Worm (Caenorhabditis elegans) whole organism, young adult: Measurements from ENCODE around the gene C24H10.2.

Experiments used
- B0261.1 ChIP-seq: sonication (generic microtip); optimal IDR thresholded peaks from 2 replicates; lab custom pipeline; 2016; ENCODE audit warnings: mild to moderate bottlenecking, missing genetic modification characterization, moderate library complexity, missing compliant biosample characterization
- F10E7.11 ChIP-seq: sonication (generic microtip); optimal IDR thresholded peaks from 2 replicates; lab custom pipeline; 2017; ENCODE audit warnings: mild to moderate bottlenecking, missing genetic modification characterization, moderate library complexity, missing compliant biosample characterization
- F22D6.2 ChIP-seq: sonication (generic microtip); optimal IDR thresholded peaks from 2 replicates; lab custom pipeline; 2016; ENCODE audit warnings: mild to moderate bottlenecking, missing genetic modification characterization, missing compliant biosample characterization
- F37B4.10 ChIP-seq: fragments of 200-800 bp; sonication (Bioruptor generic); IDR thresholded peaks from 2 replicates; pipeline ENCODE4 v1.3.6; 2022; ENCODE audit warnings: missing genetic modification characterization, missing compliant biosample characterization
- F39B2.1 ChIP-seq: fragments of 200-800 bp; sonication (Bioruptor generic); IDR thresholded peaks from 2 replicates; pipeline ENCODE4 v1.3.6; 2022; ENCODE audit warnings: missing genetic modification reagents, missing genetic modification characterization, missing compliant biosample characterization
- F55B11.4 ChIP-seq: sonication (generic microtip); optimal IDR thresholded peaks from 2 replicates; lab custom pipeline; 2016; ENCODE audit warnings: missing compliant biosample characterization, missing genetic modification characterization, borderline replicate concordance; ENCODE audit not compliant: insufficient read depth
- K11D2.4 ChIP-seq: fragments of 200-800 bp; sonication (Bioruptor generic); IDR thresholded peaks from 2 replicates; pipeline ENCODE4 v1.3.6; 2022; ENCODE audit warnings: missing genetic modification reagents, missing genetic modification characterization, missing compliant biosample characterization
- Y53F4B.3 ChIP-seq: fragments of 200-800 bp; sonication (Bioruptor generic); IDR thresholded peaks from 2 replicates; pipeline ENCODE4 v1.3.6; 2022; ENCODE audit warnings: missing genetic modification reagents, missing genetic modification characterization, missing compliant biosample characterization
- Y56A3A.18 ChIP-seq: fragments of 200-800 bp; sonication (Bioruptor generic); IDR thresholded peaks from 2 replicates; pipeline ENCODE4 v1.3.6; 2022; ENCODE audit warnings: missing genetic modification reagents, missing genetic modification characterization, missing compliant biosample characterization
- Y95B8A.8 ChIP-seq: fragments of 200-800 bp; sonication (Bioruptor generic); IDR thresholded peaks from 2 replicates; pipeline ENCODE4 v1.3.6; 2022; ENCODE audit warnings: missing genetic modification reagents, missing genetic modification characterization, missing compliant biosample characterization
- ZK185.1 ChIP-seq: sonication (generic microtip); optimal IDR thresholded peaks from 2 replicates; lab custom pipeline; 2016; ENCODE audit warnings: mild to moderate bottlenecking, missing genetic modification characterization, missing compliant biosample characterization; ENCODE audit not compliant: poor library complexity, severe bottlenecking
- aptf-2 ChIP-seq: fragments of 200-800 bp; sonication (Bioruptor generic); conservative IDR thresholded peaks from 2 replicates; pipeline ENCODE4 v1.3.6; 2022; ENCODE audit warnings: missing genetic modification reagents, missing genetic modification characterization, missing compliant biosample characterization
- aptf-3 ChIP-seq: fragments of 200-800 bp; sonication (Bioruptor generic); IDR thresholded peaks from 2 replicates; pipeline ENCODE4 v1.3.6; 2022; ENCODE audit warnings: missing genetic modification characterization, missing compliant biosample characterization
- atf-7 ChIP-seq: sonication (generic microtip); optimal IDR thresholded peaks from 2 replicates; lab custom pipeline; 2017; ENCODE audit warnings: mild to moderate bottlenecking, missing genetic modification characterization, missing compliant biosample characterization
- attf-3 ChIP-seq: fragments of 200-800 bp; sonication (Bioruptor generic); conservative IDR thresholded peaks from 2 replicates; pipeline ENCODE4 v1.3.6; 2022; ENCODE audit warnings: missing genetic modification reagents, missing genetic modification characterization, missing compliant biosample characterization
- bed-1 ChIP-seq: fragments of 200-800 bp; sonication (Bioruptor generic); IDR thresholded peaks from 2 replicates; pipeline ENCODE4 v1.3.6; 2022; ENCODE audit warnings: missing genetic modification reagents, missing genetic modification characterization, missing compliant biosample characterization
- bed-2 ChIP-seq: fragments of 200-800 bp; sonication (Bioruptor generic); IDR thresholded peaks from 2 replicates; pipeline ENCODE4 v1.3.6; 2022; ENCODE audit warnings: missing genetic modification reagents, missing genetic modification characterization, missing compliant biosample characterization
- cebp-2 ChIP-seq: fragments of 200-800 bp; sonication (Bioruptor generic); IDR thresholded peaks from 2 replicates; pipeline ENCODE4 v1.3.6; 2022; ENCODE audit warnings: missing genetic modification characterization, missing compliant biosample characterization
- ceh-100 ChIP-seq: fragments of 200-800 bp; sonication (Bioruptor generic); IDR thresholded peaks from 2 replicates; pipeline ENCODE4 v1.3.6; 2022; ENCODE audit warnings: missing genetic modification reagents, missing genetic modification characterization, missing compliant biosample characterization
- ceh-79 ChIP-seq: sonication (generic microtip); optimal IDR thresholded peaks from 2 replicates; lab custom pipeline; 2017; ENCODE audit warnings: mild to moderate bottlenecking, missing genetic modification characterization, missing compliant biosample characterization
- ceh-91 ChIP-seq: fragments of 200-800 bp; sonication (Bioruptor generic); IDR thresholded peaks from 2 replicates; pipeline ENCODE4 v1.3.6; 2022; ENCODE audit warnings: missing genetic modification reagents, missing genetic modification characterization, missing compliant biosample characterization
- die-1 ChIP-seq: sonication (generic microtip); optimal IDR thresholded peaks from 2 replicates; lab custom pipeline; 2016; ENCODE audit warnings: missing genotype, mild to moderate bottlenecking, missing genetic modification characterization, missing compliant biosample characterization
- efl-1 ChIP-seq: fragments of 150-350 bp; optimal IDR thresholded peaks from 2 replicates; lab custom pipeline; 2014; ENCODE audit warnings: missing biosample characterization, missing genetic modification reagents, missing genetic modification characterization
- fkh-3 ChIP-seq: sonication (generic microtip); optimal IDR thresholded peaks from 2 replicates; lab custom pipeline; 2016; ENCODE audit warnings: mild to moderate bottlenecking, missing genetic modification characterization, missing compliant biosample characterization
- gei-17 ChIP-seq: fragments of 200-800 bp; sonication (Bioruptor generic); optimal IDR thresholded peaks from 2 replicates; lab custom pipeline; 2018; ENCODE audit warnings: mild to moderate bottlenecking, missing genetic modification characterization, missing compliant biosample characterization
- lag-1 ChIP-seq: fragments of 200-800 bp; sonication (Bioruptor generic); IDR thresholded peaks from 2 replicates; pipeline ENCODE4 v1.3.6; 2022; ENCODE audit warnings: missing genetic modification reagents, missing genetic modification characterization, missing compliant biosample characterization
- let-526 ChIP-seq: fragments of 200-800 bp; sonication (Bioruptor generic); IDR thresholded peaks from 2 replicates; pipeline ENCODE4 v1.3.6; 2022; ENCODE audit warnings: missing genetic modification reagents, missing genetic modification characterization, missing compliant biosample characterization
- let-607 ChIP-seq, 2 experiments: fragments of 200-800 bp in 1 of 2; sonication (Bioruptor generic) in 1 of 2; sonication (generic microtip) in 1 of 2; optimal IDR thresholded peaks; 2 replicates each; lab custom pipeline; 2016 to 2018; ENCODE audit warnings: mild to moderate bottlenecking in 2 of 2, missing compliant biosample characterization in 2 of 2, missing genetic modification characterization in 2 of 2, moderate library complexity in 2 of 2, missing genotype in 1 of 2
- lin-54 ChIP-seq: fragments of 200-800 bp; sonication (Bioruptor generic); optimal IDR thresholded peaks from 2 replicates; lab custom pipeline; 2018; ENCODE audit warnings: mild to moderate bottlenecking, missing genetic modification characterization, missing compliant biosample characterization
- lir-1 ChIP-seq: fragments of 200-800 bp; sonication (Bioruptor generic); conservative IDR thresholded peaks from 2 replicates; pipeline ENCODE4 v1.3.6; 2022; ENCODE audit warnings: missing genetic modification reagents, missing genetic modification characterization, missing compliant biosample characterization
- mcd-1 ChIP-seq: fragments of 200-800 bp; sonication (Bioruptor generic); IDR thresholded peaks from 2 replicates; pipeline ENCODE4 v1.3.6; 2022; ENCODE audit warnings: missing genetic modification reagents, missing genetic modification characterization, missing compliant biosample characterization
- nhr-27 ChIP-seq: fragments of 200-800 bp; sonication (Bioruptor generic); optimal IDR thresholded peaks from 2 replicates; lab custom pipeline; 2018; ENCODE audit warnings: mild to moderate bottlenecking, missing genetic modification characterization, moderate library complexity, missing compliant biosample characterization
- nhr-90 ChIP-seq: sonication (generic microtip); optimal IDR thresholded peaks from 2 replicates; lab custom pipeline; 2016; ENCODE audit warnings: missing genotype, mild to moderate bottlenecking, missing genetic modification characterization, missing compliant biosample characterization
- pha-4 ChIP-seq: fragments of 150-350 bp; sonication (generic microtip); optimal IDR thresholded peaks from 2 replicates; lab custom pipeline; 2014; ENCODE audit warnings: missing biosample characterization, missing genetic modification reagents, missing genetic modification characterization
- rec-8 ChIP-seq, 2 experiments: sonication (generic microtip); optimal IDR thresholded peaks; 2 replicates each; lab custom pipeline; 2016; ENCODE audit warnings: mild to moderate bottlenecking in 2 of 2, missing genetic modification characterization in 2 of 2, missing genetic modification reagents in 2 of 2, missing genotype in 2 of 2, missing biosample characterization in 1 of 2, missing compliant biosample characterization in 1 of 2, moderate library complexity in 1 of 2
- repo-1 ChIP-seq: sonication (generic microtip); optimal IDR thresholded peaks from 2 replicates; lab custom pipeline; 2017; ENCODE audit warnings: mild to moderate bottlenecking, missing genetic modification characterization, missing compliant biosample characterization
- snpc-3.4 ChIP-seq: sonication (generic microtip); optimal IDR thresholded peaks from 2 replicates; lab custom pipeline; 2017; ENCODE audit warnings: missing genetic modification characterization, mild to moderate bottlenecking, missing compliant biosample characterization, antibody characterized with exemption, moderate library complexity, missing genotype, missing genetic modification reagents
- snpc-4 ChIP-seq, 5 experiments: fragments of 150-350 bp in 1 of 5; sonication (generic microtip) in 4 of 5; optimal IDR thresholded peaks; 2 replicates each; lab custom pipeline; 2014 to 2018; ENCODE audit warnings: missing genetic modification characterization in 5 of 5, missing biosample characterization in 3 of 5, antibody characterized with exemption in 2 of 5, mild to moderate bottlenecking in 2 of 5, missing compliant biosample characterization in 2 of 5, missing genotype in 2 of 5, moderate library complexity in 2 of 5, missing genetic modification reagents in 1 of 5
- tbp1 ChIP-seq: fragments of 200-800 bp; sonication (Bioruptor generic); optimal IDR thresholded peaks from 2 replicates; lab custom pipeline; 2018; ENCODE audit warnings: mild to moderate bottlenecking, missing genetic modification characterization, missing compliant biosample characterization
- unc-62 ChIP-seq: fragments of 150-350 bp; optimal IDR thresholded peaks from 2 replicates; lab custom pipeline; 2014; ENCODE audit warnings: missing biosample characterization, missing genetic modification reagents, missing genetic modification characterization
- zfh-2 ChIP-seq: fragments of 200-800 bp; sonication (Bioruptor generic); conservative IDR thresholded peaks from 2 replicates; pipeline ENCODE4 v1.3.6; 2022; ENCODE audit warnings: missing genetic modification reagents, missing genetic modification characterization, missing compliant biosample characterization
- zim-3 ChIP-seq: sonication (generic microtip); optimal IDR thresholded peaks from 2 replicates; lab custom pipeline; 2017; ENCODE audit warnings: mild to moderate bottlenecking, missing genetic modification characterization, moderate library complexity, missing compliant biosample characterization
- ztf-26 ChIP-seq: sonication (generic microtip); optimal IDR thresholded peaks from 2 replicates; lab custom pipeline; 2017; ENCODE audit warnings: missing genetic modification characterization, missing compliant biosample characterization
- ztf-28 ChIP-seq: fragments of 200-800 bp; sonication (Bioruptor generic); IDR thresholded peaks from 2 replicates; pipeline ENCODE4 v1.3.6; 2022; ENCODE audit warnings: missing genetic modification reagents, missing genetic modification characterization, missing compliant biosample characterization
- ztf-6 ChIP-seq: fragments of 200-800 bp; sonication (Bioruptor generic); IDR thresholded peaks from 2 replicates; pipeline ENCODE4 v1.3.6; 2022; ENCODE audit warnings: missing genetic modification reagents, missing genetic modification characterization, missing compliant biosample characterization

The C24H10.2 gene

ce11 chrX:5103422-5103821 is 39.0 kb downstream of the C24H10.2 start (continued):
- no peak for TF ChIP-seq lag-1 (GFP tag; lab: Robert Waterston, UW)
- no peak for TF ChIP-seq F55B11.4 (tag; lab: Kevin White, UChicago)
- TF ChIP-seq zfh-2 (GFP tag; lab: Robert Waterston, UW): no peak
- no peak for TF ChIP-seq let-607 (tag; optimal IDR thresholded peaks at IDR 0.05; lab: Kevin White, UChicago)
- TF ChIP-seq let-526 (GFP tag; lab: Robert Waterston, UW): no peak
- no peak for TF ChIP-seq tbp1 (GFP tag; lab: Kevin White, UChicago)
- no peak for TF ChIP-seq ceh-100 (GFP tag; lab: Robert Waterston, UW)
- TF ChIP-seq ztf-6 (GFP tag; lab: Robert Waterston, UW): no peak
- TF ChIP-seq die-1 (tag; lab: Kevin White, UChicago): no peak
- no peak for TF ChIP-seq unc-62 (GFP tag; lab: Kevin White, UChicago)
- TF ChIP-seq Y95B8A.8 (GFP tag; lab: Robert Waterston, UW): no peak
- TF ChIP-seq F10E7.11: no peak

- TF ChIP-seq gei-17 (GFP tag; lab: Kevin White, UChicago) (no peak), fkh-3 (tag; lab: Kevin White, UChicago) (no peak), nhr-27 (no peak), F55B11.4 (tag; lab: Kevin White, UChicago) (no peak), mcd-1 (peak; percentile 5; the same call in 1 of the 2 replicates), atf-7 (no peak), ceh-79 (tag; lab: Kevin White, UChicago) (no peak), zfh-2 (GFP tag; lab: Robert Waterston, UW) (peak; percentile 43; the same call in 1 of the 2 replicates), ztf-28 (GFP tag; lab: Robert Waterston, UW) (no peak), lir-1 (no peak), pha-4 (tag; lab: Kevin White, UChicago) (no peak), snpc-4 (GFP tag; optimal IDR thresholded peaks at IDR 0.05; lab: Kevin White, UChicago) (no peak), snpc-4 (tag; optimal IDR thresholded peaks at IDR 0.05; lab: Kevin White, UChicago) (no peak), bed-1 (no peak), Y56A3A.18 (peak; percentile 13; the same call in 1 of the 2 replicates), snpc-3.4 (no peak), cebp-2 (GFP tag; lab: Robert Waterston, UW) (no peak), bed-2 (GFP tag; lab: Robert Waterston, UW) (no peak), attf-3 (no peak), unc-62 (GFP tag; lab: Kevin White, UChicago) (no peak), aptf-2 (GFP tag; lab: Robert Waterston, UW) (no peak), ceh-91 (GFP tag; lab: Robert Waterston, UW) (no peak), K11D2.4 (GFP tag; lab: Robert Waterston, UW) (no peak), tbp1 (GFP tag; lab: Kevin White, UChicago) (peak; percentile 2), lin-54 (GFP tag; lab: Kevin White, UChicago) (no peak), rec-8 (tag; optimal IDR thresholded peaks at IDR 0.05; lab: Kevin White, UChicago) (no peak), let-526 (GFP tag; lab: Robert Waterston, UW) (no peak), B0261.1 (tag; lab: Kevin White, UChicago) (no peak), F22D6.2 (no peak), efl-1 (no peak), ceh-100 (GFP tag; lab: Robert Waterston, UW) (no peak), let-607 (tag; optimal IDR thresholded peaks at IDR 0.05; lab: Kevin White, UChicago) (no peak), F39B2.1 (no peak), nhr-90 (peak; percentile 73), ztf-26 (tag; lab: Kevin White, UChicago) (no peak), repo-1 (tag; lab: Kevin White, UChicago) (no peak), aptf-3 (GFP tag; lab: Robert Waterston, UW) (no peak), ZK185.1 (peak; percentile 62), F37B4.10 (GFP tag; lab: Robert Waterston, UW) (peak; percentile 85; the same call in 1 of the 2 replicates), F10E7.11 (no peak), zim-3 (tag; lab: Kevin White, UChicago) (no peak), Y53F4B.3 (GFP tag; lab: Robert Waterston, UW) (no peak)
Observed at ce11 chrX:5105703-5106102, 41.3 kb downstream of the C24H10.2 start.
